Worm (Caenorhabditis elegans) whole organism, L1 larva: ENCODE measurements around the gene clec-179.

Experiments
- aha-1 ChIP-seq: fragments of 150-350 bp; optimal IDR thresholded peaks from 2 replicates; lab custom pipeline; 2014; ENCODE audit warnings: missing biosample characterization, missing genetic modification characterization
- egl-27 ChIP-seq, 2 experiments: fragments of 150-350 bp in 1 of 2; sonication (generic microtip); optimal IDR thresholded peaks; 3 replicates each; lab custom pipeline; 2017 to 2018; ENCODE audit warnings: missing biosample characterization in 2 of 2, missing genetic modification characterization in 2 of 2, missing genetic modification reagents in 2 of 2
- fos-1 ChIP-seq: fragments of 150-350 bp; optimal IDR thresholded peaks from 2 replicates; lab custom pipeline; 2014; ENCODE audit warnings: missing biosample characterization, missing genetic modification characterization
- lsy-2 ChIP-seq, 2 experiments: fragments of 150-350 bp; optimal IDR thresholded peaks; 2 replicates each; lab custom pipeline; 2014; ENCODE audit warnings: missing biosample characterization in 2 of 2, missing genetic modification characterization in 2 of 2
- tbx-2 ChIP-seq: sonication (generic microtip); optimal IDR thresholded peaks from 2 replicates; lab custom pipeline; 2016; ENCODE audit warnings: missing genetic modification characterization, missing compliant biosample characterization
- unc-98 ChIP-seq: fragments of 200-800 bp; sonication (Bioruptor generic); IDR thresholded peaks from 2 replicates; pipeline ENCODE4 v1.3.6; 2022; ENCODE audit warnings: missing genetic modification characterization, missing compliant biosample characterization
- vab-15 ChIP-seq: sonication (generic microtip); optimal IDR thresholded peaks from 2 replicates; lab custom pipeline; 2017; ENCODE audit warnings: missing genotype, mild to moderate bottlenecking, missing genetic modification characterization, missing compliant biosample characterization
- zag-1 ChIP-seq: fragments of 150-350 bp; optimal IDR thresholded peaks from 2 replicates; lab custom pipeline; 2014; ENCODE audit warnings: missing biosample characterization, missing genetic modification characterization

DNA sequence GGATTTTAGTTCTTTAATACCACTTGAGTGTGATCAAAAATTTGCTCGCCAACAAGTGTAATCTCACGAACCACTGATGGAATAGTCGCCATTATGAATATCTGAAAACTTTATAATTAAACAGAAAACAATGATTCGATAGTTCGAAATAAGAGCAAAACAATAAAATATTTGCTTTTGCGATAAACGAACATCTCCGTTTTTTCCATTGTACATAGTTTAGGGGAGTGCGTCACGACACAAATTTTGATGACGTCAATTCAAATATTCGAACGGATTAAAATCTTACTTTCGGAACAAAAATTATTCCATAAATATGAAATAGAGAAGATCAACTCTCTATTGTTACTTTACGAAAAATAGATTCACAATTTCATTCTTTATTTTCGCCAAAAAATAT is 50.5 kb downstream of the clec-179 start, which contains the start of gene mutd-1:
- TF ChIP-seq unc-98 (GFP tag; lab: Robert Waterston, UW) (no peak), fos-1 (tag; lab: Kevin White, UChicago) (no peak), lsy-2 (tag; optimal IDR thresholded peaks at IDR 0.05; lab: Kevin White, UChicago) (no peak), aha-1 (tag; lab: Kevin White, UChicago) (no peak), vab-15 (tag; lab: Kevin White, UChicago) (no peak), zag-1 (tag; lab: Kevin White, UChicago) (no peak), tbx-2 (tag; lab: Kevin White, UChicago) (no peak), egl-27 (tag; optimal IDR thresholded peaks at IDR 0.05; lab: Kevin White, UChicago) (no peak)
